Worm (Caenorhabditis elegans): ENCODE data around the gene pssy-2.

Gene pssy-2

ce11 chrIII:13503379-13503778 is 31.8 kb downstream of the pssy-2 start, which contains the start of gene T28A8.4:
TSS of gene T28A8.4 (plus strand) at chrIII:13503679.
- TF ChIP-seq lsy-2 (tag; optimal IDR thresholded peaks at IDR 0.05), result no peak
- TF ChIP-seq unc-98 (GFP tag; IDR thresholded peaks at IDR 0.05), result no peak
- TF ChIP-seq ceh-8 (GFP tag; optimal IDR thresholded peaks at IDR 0.05), result no peak
- TF ChIP-seq swsn-7 (tag; optimal IDR thresholded peaks at IDR 0.05), result no peak
- TF ChIP-seq nhr-19 (GFP tag; conservative IDR thresholded peaks at IDR 0.05), result no peak

- TF ChIP-seq nhr-12 (tag; optimal IDR thresholded peaks at IDR 0.05) (no peak), tbx-2 (tag; optimal IDR thresholded peaks at IDR 0.05) (no peak), elt-3 (tag; optimal IDR thresholded peaks at IDR 0.05) (no peak), mep-1 (tag; optimal IDR thresholded peaks at IDR 0.05) (no peak), ces-1 (GFP tag; optimal IDR thresholded peaks at IDR 0.05) (no peak)
These were observed 34.1 kb downstream of the pssy-2 start, which contains the start of gene T28A8.3 for ce11 chrIII:13505718-13506117. TSS of gene T28A8.3 (plus strand) at chrIII:13506018.

ce11 chrIII:13510753-13511152 is 39.1 kb downstream of the pssy-2 start:
- no peak for TF ChIP-seq nhr-84 (tag; optimal IDR thresholded peaks at IDR 0.05)
- TF ChIP-seq nhr-237 (tag; optimal IDR thresholded peaks at IDR 0.05), result no peak

- TF ChIP-seq efl-1 (optimal IDR thresholded peaks at IDR 0.05) (no peak), efl-1 (GFP tag; optimal IDR thresholded peaks at IDR 0.05 in 1 of 2) (peak in 1 of 2 experiments; percentile 33), fkh-10 (GFP tag; optimal IDR thresholded peaks at IDR 0.05) (no peak)
These were observed 42.9 kb downstream of the pssy-2 start, which contains the start of gene mlh-1 for ce11 chrIII:13514470-13514869. TSS of gene mlh-1 (minus strand) at chrIII:13514570.

ce11 chrIII:13518437-13518836 is 46.8 kb downstream of the pssy-2 start:
- TF ChIP-seq efl-1 (optimal IDR thresholded peaks at IDR 0.05), result no peak
- peak in 1 of 2 experiments; percentile 85 for TF ChIP-seq efl-1 (GFP tag; optimal IDR thresholded peaks at IDR 0.05 in 1 of 2)
- TF ChIP-seq snpc-4 (tag; optimal IDR thresholded peaks at IDR 0.05), result no peak
- no peak for TF ChIP-seq unc-62 (GFP tag; optimal IDR thresholded peaks at IDR 0.05)
- no peak for TF ChIP-seq xbp-1 (tag; optimal IDR thresholded peaks at IDR 0.05)
- TF ChIP-seq ceh-88 (GFP tag; IDR thresholded peaks at IDR 0.05), result no peak
- no peak for TF ChIP-seq sox-4 (tag; optimal IDR thresholded peaks at IDR 0.05)

- TF ChIP-seq nhr-77 (tag; optimal IDR thresholded peaks at IDR 0.05) (no peak), ets-5 (GFP tag; IDR thresholded peaks at IDR 0.05) (no peak), ceh-63 (GFP tag; optimal IDR thresholded peaks at IDR 0.05) (no peak)
These were observed 52.4 kb downstream of the pssy-2 start, which contains the start of gene pod-1 for ce11 chrIII:13524021-13524420. TSS of gene pod-1 (minus strand) at chrIII:13524121.

All from whole organism, L1 larva.